Worm (Caenorhabditis elegans) whole organism, young adult: Measurements from ENCODE around the gene srw-77.

Experiments used
- B0035.1 ChIP-seq: sonication (generic microtip); optimal IDR thresholded peaks from 2 replicates; lab custom pipeline; 2016; ENCODE audit warnings: missing genetic modification characterization, mild to moderate bottlenecking, missing compliant biosample characterization, missing genotype, missing genetic modification reagents
- B0336.3 ChIP-seq: fragments of 200-800 bp; sonication (Bioruptor generic); IDR thresholded peaks from 2 replicates; pipeline ENCODE4 v1.3.6; 2022; ENCODE audit warnings: missing genetic modification characterization, missing compliant biosample characterization
- C06A6.2 ChIP-seq: fragments of 200-800 bp; sonication (Bioruptor generic); conservative IDR thresholded peaks from 2 replicates; pipeline ENCODE4 v1.3.6; 2022; ENCODE audit warnings: missing genetic modification characterization, missing compliant biosample characterization
- C17E4.6 ChIP-seq: fragments of 200-800 bp; sonication (Bioruptor generic); IDR thresholded peaks from 2 replicates; pipeline ENCODE4 v1.3.6; 2022; ENCODE audit warnings: missing genetic modification reagents, missing genetic modification characterization, missing compliant biosample characterization
- D2030.7 ChIP-seq: fragments of 200-800 bp; sonication (Bioruptor generic); IDR thresholded peaks from 2 replicates; pipeline ENCODE4 v1.3.6; 2022; ENCODE audit warnings: missing genetic modification reagents, missing genetic modification characterization, missing compliant biosample characterization
- F37B4.10 ChIP-seq: fragments of 200-800 bp; sonication (Bioruptor generic); IDR thresholded peaks from 2 replicates; pipeline ENCODE4 v1.3.6; 2022; ENCODE audit warnings: missing genetic modification characterization, missing compliant biosample characterization
- F39B2.1 ChIP-seq: fragments of 200-800 bp; sonication (Bioruptor generic); IDR thresholded peaks from 2 replicates; pipeline ENCODE4 v1.3.6; 2022; ENCODE audit warnings: missing genetic modification reagents, missing genetic modification characterization, missing compliant biosample characterization
- F49E8.2 ChIP-seq: sonication (generic microtip); optimal IDR thresholded peaks from 3 replicates; lab custom pipeline; 2017; ENCODE audit warnings: missing genetic modification characterization, mild to moderate bottlenecking, missing compliant biosample characterization, antibody characterized with exemption, moderate library complexity; ENCODE audit not compliant: insufficient read depth
- F52B5.7 ChIP-seq: sonication (generic microtip); optimal IDR thresholded peaks from 2 replicates; lab custom pipeline; 2016; ENCODE audit warnings: mild to moderate bottlenecking, missing genetic modification characterization, missing compliant biosample characterization
- F57C9.4 ChIP-seq: sonication (generic microtip); optimal IDR thresholded peaks from 2 replicates; lab custom pipeline; 2017; ENCODE audit warnings: mild to moderate bottlenecking, missing genetic modification characterization, missing compliant biosample characterization
- K11D2.4 ChIP-seq: fragments of 200-800 bp; sonication (Bioruptor generic); IDR thresholded peaks from 2 replicates; pipeline ENCODE4 v1.3.6; 2022; ENCODE audit warnings: missing genetic modification reagents, missing genetic modification characterization, missing compliant biosample characterization
- Y53F4B.3 ChIP-seq: fragments of 200-800 bp; sonication (Bioruptor generic); IDR thresholded peaks from 2 replicates; pipeline ENCODE4 v1.3.6; 2022; ENCODE audit warnings: missing genetic modification reagents, missing genetic modification characterization, missing compliant biosample characterization
- Y53G8AR.9 ChIP-seq: fragments of 200-800 bp; sonication (Bioruptor generic); conservative IDR thresholded peaks from 2 replicates; pipeline ENCODE4 v1.3.6; 2022; ENCODE audit warnings: missing genetic modification reagents, missing genetic modification characterization, missing compliant biosample characterization
- Y67H2A.10 ChIP-seq: fragments of 200-800 bp; sonication (Bioruptor generic); conservative IDR thresholded peaks from 2 replicates; pipeline ENCODE4 v1.3.6; 2022; ENCODE audit warnings: missing genetic modification reagents, missing genetic modification characterization, missing compliant biosample characterization
- Y79H2A.3 ChIP-seq: fragments of 200-800 bp; sonication (Bioruptor generic); conservative IDR thresholded peaks from 2 replicates; pipeline ENCODE4 v1.3.6; 2022; ENCODE audit warnings: missing genetic modification reagents, missing genetic modification characterization, missing compliant biosample characterization
- ZK185.1 ChIP-seq: sonication (generic microtip); optimal IDR thresholded peaks from 2 replicates; lab custom pipeline; 2016; ENCODE audit warnings: mild to moderate bottlenecking, missing genetic modification characterization, missing compliant biosample characterization; ENCODE audit not compliant: poor library complexity, severe bottlenecking
- aptf-3 ChIP-seq: fragments of 200-800 bp; sonication (Bioruptor generic); IDR thresholded peaks from 2 replicates; pipeline ENCODE4 v1.3.6; 2022; ENCODE audit warnings: missing genetic modification characterization, missing compliant biosample characterization
- attf-6 ChIP-seq: fragments of 200-800 bp; sonication (Bioruptor generic); IDR thresholded peaks from 2 replicates; pipeline ENCODE4 v1.3.6; 2022; ENCODE audit warnings: missing genetic modification reagents, missing genetic modification characterization, missing compliant biosample characterization
- ccch-3 ChIP-seq: fragments of 200-800 bp; sonication (Bioruptor generic); optimal IDR thresholded peaks from 2 replicates; lab custom pipeline; 2018; ENCODE audit warnings: mild to moderate bottlenecking, missing genetic modification characterization, missing compliant biosample characterization
- chd-7 ChIP-seq: sonication (generic microtip); optimal IDR thresholded peaks from 2 replicates; lab custom pipeline; 2016; ENCODE audit warnings: mild to moderate bottlenecking, missing genetic modification characterization, moderate library complexity, missing compliant biosample characterization
- dpff-1 ChIP-seq: sonication (generic microtip); optimal IDR thresholded peaks from 2 replicates; lab custom pipeline; 2017; ENCODE audit warnings: mild to moderate bottlenecking, missing genetic modification characterization, missing compliant biosample characterization
- dpl-1 ChIP-seq: fragments of 150-350 bp; optimal IDR thresholded peaks from 2 replicates; lab custom pipeline; 2014; ENCODE audit warnings: missing biosample characterization, missing genetic modification reagents, missing genetic modification characterization
- efl-1 ChIP-seq: fragments of 150-350 bp; optimal IDR thresholded peaks from 2 replicates; lab custom pipeline; 2014; ENCODE audit warnings: missing biosample characterization, missing genetic modification reagents, missing genetic modification characterization
- fkh-3 ChIP-seq: sonication (generic microtip); optimal IDR thresholded peaks from 2 replicates; lab custom pipeline; 2016; ENCODE audit warnings: mild to moderate bottlenecking, missing genetic modification characterization, missing compliant biosample characterization
- hlh-12 ChIP-seq: sonication (generic microtip); optimal IDR thresholded peaks from 2 replicates; lab custom pipeline; 2016; ENCODE audit warnings: missing genetic modification characterization, missing compliant biosample characterization
- hmg-1.2 ChIP-seq: fragments of 200-800 bp; sonication (Bioruptor generic); IDR thresholded peaks from 2 replicates; pipeline ENCODE4 v1.3.6; 2022; ENCODE audit warnings: missing genetic modification reagents, missing genetic modification characterization, missing compliant biosample characterization
- hmg-20 ChIP-seq: fragments of 200-800 bp; sonication (Bioruptor generic); IDR thresholded peaks from 2 replicates; pipeline ENCODE4 v1.3.6; 2022; ENCODE audit warnings: missing genetic modification reagents, missing genetic modification characterization, missing compliant biosample characterization
- let-526 ChIP-seq: fragments of 200-800 bp; sonication (Bioruptor generic); IDR thresholded peaks from 2 replicates; pipeline ENCODE4 v1.3.6; 2022; ENCODE audit warnings: missing genetic modification reagents, missing genetic modification characterization, missing compliant biosample characterization
- lin-35 ChIP-seq, 3 experiments: fragments of 150-350 bp in 2 of 3; sonication (generic microtip) in 1 of 3; optimal IDR thresholded peaks; 2 replicates each; lab custom pipeline; 2014 to 2018; ENCODE audit warnings: missing biosample characterization in 3 of 3, missing genetic modification characterization in 3 of 3, missing genetic modification reagents in 3 of 3
- lin-40 ChIP-seq: sonication (generic microtip); optimal IDR thresholded peaks from 2 replicates; lab custom pipeline; 2016; ENCODE audit warnings: missing genetic modification characterization, mild to moderate bottlenecking, missing compliant biosample characterization, missing genotype, missing genetic modification reagents
- lin-54 ChIP-seq: fragments of 200-800 bp; sonication (Bioruptor generic); optimal IDR thresholded peaks from 2 replicates; lab custom pipeline; 2018; ENCODE audit warnings: mild to moderate bottlenecking, missing genetic modification characterization, missing compliant biosample characterization
- lsl-1 ChIP-seq: fragments of 200-800 bp; sonication (Bioruptor generic); optimal IDR thresholded peaks from 2 replicates; lab custom pipeline; 2018; ENCODE audit warnings: mild to moderate bottlenecking, missing genetic modification characterization, moderate library complexity, missing compliant biosample characterization
- madf-3 ChIP-seq: fragments of 200-800 bp; sonication (Bioruptor generic); IDR thresholded peaks from 2 replicates; pipeline ENCODE4 v1.3.6; 2022; ENCODE audit warnings: missing genetic modification reagents, missing genetic modification characterization, missing compliant biosample characterization
- madf-8 ChIP-seq: fragments of 200-800 bp; sonication (Bioruptor generic); conservative IDR thresholded peaks from 2 replicates; pipeline ENCODE4 v1.3.6; 2022; ENCODE audit warnings: missing genetic modification reagents, missing genetic modification characterization, missing compliant biosample characterization
- mel-28 ChIP-seq: sonication (generic microtip); optimal IDR thresholded peaks from 2 replicates; lab custom pipeline; 2016; ENCODE audit warnings: borderline replicate concordance, mild to moderate bottlenecking, missing genetic modification characterization, missing compliant biosample characterization
- nhr-120 ChIP-seq: fragments of 200-800 bp; sonication (Bioruptor generic); IDR thresholded peaks from 2 replicates; pipeline ENCODE4 v1.3.6; 2022; ENCODE audit warnings: missing genetic modification characterization, missing compliant biosample characterization
- nhr-179 ChIP-seq: sonication (generic microtip); optimal IDR thresholded peaks from 2 replicates; lab custom pipeline; 2016; ENCODE audit warnings: mild to moderate bottlenecking, missing genetic modification characterization, missing compliant biosample characterization
- rec-8 ChIP-seq, 2 experiments: sonication (generic microtip); optimal IDR thresholded peaks; 2 replicates each; lab custom pipeline; 2016; ENCODE audit warnings: mild to moderate bottlenecking in 2 of 2, missing genetic modification characterization in 2 of 2, missing genetic modification reagents in 2 of 2, missing genotype in 2 of 2, missing biosample characterization in 1 of 2, missing compliant biosample characterization in 1 of 2, moderate library complexity in 1 of 2
- rpc-1 ChIP-seq, 2 experiments: fragments of 150-350 bp in 1 of 2; sonication (generic microtip) in 1 of 2; optimal IDR thresholded peaks; 2 replicates each; lab custom pipeline; 2014 to 2018; ENCODE audit warnings: missing biosample characterization in 1 of 2, missing genetic modification characterization in 1 of 2, missing genetic modification reagents in 1 of 2, missing genotype in 1 of 2
- somi-1 ChIP-seq: fragments of 200-800 bp; sonication (Bioruptor generic); optimal IDR thresholded peaks from 2 replicates; lab custom pipeline; 2018; ENCODE audit warnings: mild to moderate bottlenecking, missing genetic modification characterization, missing compliant biosample characterization
- sptf-2 ChIP-seq: fragments of 200-800 bp; sonication (Bioruptor generic); optimal IDR thresholded peaks from 2 replicates; lab custom pipeline; 2018; ENCODE audit warnings: mild to moderate bottlenecking, missing genetic modification characterization, missing compliant biosample characterization
- unc-130 ChIP-seq: sonication (generic microtip); optimal IDR thresholded peaks from 2 replicates; lab custom pipeline; 2016; ENCODE audit warnings: missing genetic modification reagents, missing genetic modification characterization, missing compliant biosample characterization
- xnd-1 ChIP-seq: sonication (generic microtip); optimal IDR thresholded peaks from 2 replicates; lab custom pipeline; 2016; ENCODE audit warnings: missing genotype, missing genetic modification reagents, missing genetic modification characterization, missing compliant biosample characterization
- ztf-22 ChIP-seq: fragments of 200-800 bp; sonication (Bioruptor generic); optimal IDR thresholded peaks from 2 replicates; lab custom pipeline; 2018; ENCODE audit warnings: mild to moderate bottlenecking, missing genetic modification characterization, moderate library complexity, missing compliant biosample characterization
- ztf-3 ChIP-seq: fragments of 200-800 bp; sonication (Bioruptor generic); optimal IDR thresholded peaks from 2 replicates; lab custom pipeline; 2018; ENCODE audit warnings: mild to moderate bottlenecking, missing genetic modification characterization, missing compliant biosample characterization
- ztf-6 ChIP-seq: fragments of 200-800 bp; sonication (Bioruptor generic); IDR thresholded peaks from 2 replicates; pipeline ENCODE4 v1.3.6; 2022; ENCODE audit warnings: missing genetic modification reagents, missing genetic modification characterization, missing compliant biosample characterization

Gene srw-77

ce11 chrV:16591992-16592798 lies 51.3 kb downstream of the srw-77 start, which contains the start of gene srh-269 (continued):
- TF ChIP-seq lin-54 (GFP tag; lab: Kevin White, UChicago) (peak; percentile 77), madf-8 (0 out of 2 replicates have a peak, but pooled peaks have one; percentile 17), rpc-1 (optimal IDR thresholded peaks at IDR 0.05; lab: Kevin White, UChicago) (peak; percentile 82), rpc-1 (tag; optimal IDR thresholded peaks at IDR 0.05; lab: Kevin White, UChicago) (peak; percentile 97), lin-40 (tag; lab: Kevin White, UChicago) (no peak), lin-35 (GFP tag; optimal IDR thresholded peaks at IDR 0.05; lab: Kevin White, UChicago) (peak in 1 of 3 experiments; percentile 46), F52B5.7 (peak; percentile 96), K11D2.4 (GFP tag; lab: Robert Waterston, UW) (peak; percentile 88), aptf-3 (GFP tag; lab: Robert Waterston, UW) (0 out of 2 replicates have a peak, but pooled peaks have one; percentile 74), mel-28 (tag; lab: Kevin White, UChicago) (peak; percentile 13), somi-1 (GFP tag; lab: Kevin White, UChicago) (peak; percentile 74), F57C9.4 (tag; lab: Kevin White, UChicago) (peak; percentile 43), Y79H2A.3 (GFP tag; lab: Robert Waterston, UW) (no peak), ZK185.1 (tag; lab: Kevin White, UChicago) (peak; percentile 74), attf-6 (GFP tag; lab: Robert Waterston, UW) (peak; percentile 89), B0336.3 (GFP tag; lab: Robert Waterston, UW) (peak; percentile 92), F37B4.10 (GFP tag; lab: Robert Waterston, UW) (0 out of 2 replicates have a peak, but pooled peaks have one; percentile 22), F39B2.1 (GFP tag; lab: Robert Waterston, UW) (no peak), efl-1 (GFP tag; lab: Kevin White, UChicago) (no peak), D2030.7 (GFP tag; lab: Robert Waterston, UW) (peak; percentile 68), hmg-20 (GFP tag; lab: Robert Waterston, UW) (peak; percentile 35; the same call in 1 of the 2 replicates), C17E4.6 (GFP tag; lab: Robert Waterston, UW) (peak; percentile 64; the same call in 1 of the 2 replicates), ztf-3 (no peak), Y53G8AR.9 (GFP tag; lab: Robert Waterston, UW) (peak; percentile 96), hlh-12 (tag; lab: Kevin White, UChicago) (peak; percentile 27), ztf-6 (GFP tag; lab: Robert Waterston, UW) (0 out of 2 replicates have a peak, but pooled peaks have one; percentile 6), lsl-1 (peak; percentile 20), F49E8.2 (peak; percentile 29), nhr-179 (tag; lab: Kevin White, UChicago) (no peak), hmg-1.2 (peak; percentile 81), ccch-3 (GFP tag; lab: Kevin White, UChicago) (no peak), fkh-3 (peak; percentile 95), Y53F4B.3 (GFP tag; lab: Robert Waterston, UW) (no peak), nhr-120 (GFP tag; lab: Robert Waterston, UW) (0 out of 2 replicates have a peak, but pooled peaks have one; percentile 76), ztf-22 (no peak), B0035.1 (tag; lab: Kevin White, UChicago) (peak; percentile 76), unc-130 (GFP tag; lab: Kevin White, UChicago) (peak; percentile 68), madf-3 (GFP tag; lab: Robert Waterston, UW) (peak; percentile 85), dpl-1 (GFP tag; lab: Kevin White, UChicago) (peak; percentile 32), rec-8 (tag; optimal IDR thresholded peaks at IDR 0.05; lab: Kevin White, UChicago) (peak in 1 of 2 experiments; percentile 39), Y67H2A.10 (GFP tag; lab: Robert Waterston, UW) (peak; percentile 60; the same call in 1 of the 2 replicates), sptf-2 (no peak), let-526 (GFP tag; lab: Robert Waterston, UW) (peak; percentile 87), dpff-1 (tag; lab: Kevin White, UChicago) (peak; percentile 6), xnd-1 (tag; lab: Kevin White, UChicago) (no peak), chd-7 (tag; lab: Kevin White, UChicago) (peak; percentile 93), C06A6.2 (peak; percentile 77)
